Worm (Caenorhabditis elegans) whole organism, mixed stage, embryonic: ENCODE results near the gene cutl-21.

ENCODE experiments used
- M03D4.4 ChIP-seq: sonication (generic microtip); optimal IDR thresholded peaks from 2 replicates; lab custom pipeline; 2017; ENCODE audit warnings: mild to moderate bottlenecking, missing genetic modification characterization, missing compliant biosample characterization
- bed-3 ChIP-seq: fragments of 200-800 bp; sonication (Bioruptor generic); optimal IDR thresholded peaks from 3 replicates; lab custom pipeline; 2018; ENCODE audit warnings: mild to moderate bottlenecking, missing genetic modification characterization, moderate library complexity, missing compliant biosample characterization
- blmp-1 ChIP-seq: fragments of 150-350 bp; optimal IDR thresholded peaks from 2 replicates; lab custom pipeline; 2014; ENCODE audit warnings: missing biosample characterization, missing genetic modification characterization
- ceh-39 ChIP-seq: fragments of 150-350 bp; optimal IDR thresholded peaks from 2 replicates; lab custom pipeline; 2014; ENCODE audit warnings: missing biosample characterization, missing genetic modification characterization
- ceh-43 ChIP-seq: fragments of 200-800 bp; sonication (Bioruptor generic); optimal IDR thresholded peaks from 2 replicates; lab custom pipeline; 2018; ENCODE audit warnings: mild to moderate bottlenecking, missing genetic modification characterization, moderate library complexity, missing compliant biosample characterization
- ceh-83 ChIP-seq: fragments of 200-800 bp; sonication (Bioruptor generic); optimal IDR thresholded peaks from 2 replicates; lab custom pipeline; 2018; ENCODE audit warnings: mild to moderate bottlenecking, missing genetic modification characterization, missing compliant biosample characterization
- ces-1 ChIP-seq: fragments of 150-350 bp; optimal IDR thresholded peaks from 2 replicates; lab custom pipeline; 2014; ENCODE audit warnings: missing biosample characterization, missing genetic modification reagents, missing genetic modification characterization
- cnd-1 ChIP-seq: fragments of 200-800 bp; sonication (Bioruptor generic); optimal IDR thresholded peaks from 2 replicates; lab custom pipeline; 2018; ENCODE audit warnings: mild to moderate bottlenecking, missing genetic modification characterization, missing compliant biosample characterization
- drap-1 ChIP-seq: fragments of 200-800 bp; sonication (Bioruptor generic); optimal IDR thresholded peaks from 3 replicates; lab custom pipeline; 2018; ENCODE audit warnings: mild to moderate bottlenecking, missing genetic modification characterization, missing compliant biosample characterization
- elt-1 ChIP-seq: sonication (generic microtip); optimal IDR thresholded peaks from 2 replicates; lab custom pipeline; 2017; ENCODE audit warnings: missing genetic modification characterization, mild to moderate bottlenecking, missing compliant biosample characterization, antibody characterized with exemption, moderate library complexity, borderline replicate concordance; ENCODE audit not compliant: insufficient read depth
- elt-3 ChIP-seq: fragments of 150-350 bp; optimal IDR thresholded peaks from 2 replicates; lab custom pipeline; 2014; ENCODE audit warnings: missing biosample characterization, missing genetic modification characterization
- flh-1 ChIP-seq: fragments of 200-800 bp; sonication (Bioruptor generic); optimal IDR thresholded peaks from 2 replicates; lab custom pipeline; 2018; ENCODE audit warnings: mild to moderate bottlenecking, missing genetic modification characterization, moderate library complexity, missing compliant biosample characterization
- ham-2 ChIP-seq: fragments of 200-800 bp; sonication (Bioruptor generic); optimal IDR thresholded peaks from 2 replicates; lab custom pipeline; 2018; ENCODE audit warnings: mild to moderate bottlenecking, missing genetic modification characterization, missing compliant biosample characterization
- hlh-1 ChIP-seq: fragments of 150-350 bp; optimal IDR thresholded peaks from 2 replicates; lab custom pipeline; 2014; ENCODE audit warnings: missing biosample characterization, missing genetic modification reagents, missing genetic modification characterization
- lin-13 ChIP-seq: fragments of 150-350 bp; optimal IDR thresholded peaks from 2 replicates; lab custom pipeline; 2014; ENCODE audit warnings: missing biosample characterization, missing genetic modification characterization
- lin-32 ChIP-seq: fragments of 200-800 bp; sonication (Bioruptor generic); optimal IDR thresholded peaks from 2 replicates; lab custom pipeline; 2018; ENCODE audit warnings: mild to moderate bottlenecking, missing genetic modification characterization, missing compliant biosample characterization
- lsy-2 ChIP-seq: fragments of 150-350 bp; optimal IDR thresholded peaks from 2 replicates; lab custom pipeline; 2014; ENCODE audit warnings: missing biosample characterization, missing genetic modification characterization
- mab-5 ChIP-seq: fragments of 150-350 bp; optimal IDR thresholded peaks from 2 replicates; lab custom pipeline; 2014; ENCODE audit warnings: missing biosample characterization, missing genetic modification characterization
- mep-1 ChIP-seq: fragments of 150-350 bp; optimal IDR thresholded peaks from 2 replicates; lab custom pipeline; 2017; ENCODE audit warnings: missing biosample characterization, missing genetic modification reagents, missing genetic modification characterization, inconsistent platforms
- mls-2 ChIP-seq: sonication (generic microtip); optimal IDR thresholded peaks from 2 replicates; lab custom pipeline; 2016; ENCODE audit warnings: mild to moderate bottlenecking, missing genetic modification characterization, moderate library complexity, missing compliant biosample characterization
- nhr-12 ChIP-seq: fragments of 150-350 bp; optimal IDR thresholded peaks from 2 replicates; lab custom pipeline; 2014; ENCODE audit warnings: missing biosample characterization, missing genetic modification characterization
- nhr-2 ChIP-seq: fragments of 150-350 bp; optimal IDR thresholded peaks from 2 replicates; lab custom pipeline; 2014; ENCODE audit warnings: missing biosample characterization, missing genetic modification characterization
- nhr-237 ChIP-seq: fragments of 150-350 bp; optimal IDR thresholded peaks from 2 replicates; lab custom pipeline; 2014; ENCODE audit warnings: missing biosample characterization, missing genetic modification characterization
- nhr-28 ChIP-seq: fragments of 150-350 bp; optimal IDR thresholded peaks from 2 replicates; lab custom pipeline; 2014; ENCODE audit warnings: missing biosample characterization, missing genetic modification characterization
- nhr-76 ChIP-seq: sonication (generic microtip); optimal IDR thresholded peaks from 2 replicates; lab custom pipeline; 2017; ENCODE audit warnings: missing biosample characterization, missing genetic modification characterization
- pha-4 ChIP-seq: fragments of 150-350 bp; optimal IDR thresholded peaks from 2 replicates; lab custom pipeline; 2018; ENCODE audit warnings: missing biosample characterization, missing genetic modification reagents, missing genetic modification characterization
- sem-2 ChIP-seq: fragments of 200-800 bp; sonication (Bioruptor generic); optimal IDR thresholded peaks from 2 replicates; lab custom pipeline; 2018; ENCODE audit warnings: mild to moderate bottlenecking, missing genetic modification characterization, missing compliant biosample characterization
- snpc-4 ChIP-seq: fragments of 150-350 bp; optimal IDR thresholded peaks from 2 replicates; lab custom pipeline; 2014; ENCODE audit warnings: missing biosample characterization, missing genetic modification characterization
- sptf-1 ChIP-seq: sonication (generic microtip); optimal IDR thresholded peaks from 2 replicates; lab custom pipeline; 2017; ENCODE audit warnings: mild to moderate bottlenecking, missing genetic modification characterization, moderate library complexity, missing compliant biosample characterization
- tbx-8 ChIP-seq: fragments of 200-800 bp; sonication (Bioruptor generic); optimal IDR thresholded peaks from 2 replicates; lab custom pipeline; 2018; ENCODE audit warnings: mild to moderate bottlenecking, missing genetic modification characterization, moderate library complexity, missing compliant biosample characterization
- unc-120 ChIP-seq: sonication (generic microtip); optimal IDR thresholded peaks from 2 replicates; lab custom pipeline; 2017; ENCODE audit warnings: missing genetic modification characterization, missing compliant biosample characterization; ENCODE audit not compliant: poor library complexity, severe bottlenecking
- unc-39 ChIP-seq: fragments of 150-350 bp; optimal IDR thresholded peaks from 2 replicates; lab custom pipeline; 2014; ENCODE audit warnings: missing biosample characterization, missing genetic modification characterization
- unc-62 ChIP-seq: fragments of 150-350 bp; optimal IDR thresholded peaks from 2 replicates; lab custom pipeline; 2014; ENCODE audit warnings: missing biosample characterization, missing genetic modification reagents, missing genetic modification characterization
- ztf-11 ChIP-seq: fragments of 150-350 bp; optimal IDR thresholded peaks from 2 replicates; lab custom pipeline; 2014; ENCODE audit warnings: missing biosample characterization, missing genetic modification characterization

The cutl-21 gene

DNA sequence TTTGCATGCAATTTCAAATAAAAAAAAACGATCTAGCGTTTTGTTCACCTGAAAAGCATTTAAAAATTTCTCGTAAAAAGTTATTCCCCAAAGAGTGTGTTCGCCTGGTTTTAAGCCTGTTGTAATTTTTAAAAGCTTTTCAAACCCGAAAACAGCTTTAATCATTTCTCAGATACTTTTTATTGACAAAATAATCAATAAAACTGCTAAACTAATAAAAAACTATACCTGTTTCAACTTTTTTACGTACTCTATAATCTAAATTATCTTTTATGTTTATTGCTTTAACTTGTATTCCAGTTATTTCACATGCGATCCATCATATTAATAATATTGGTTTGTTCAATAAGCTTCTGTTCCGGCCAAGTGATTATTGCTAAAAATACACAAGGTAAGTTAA is at the start of gene cutl-21:
Gene cutl-21, plus strand, starts transcription at position 301 of the 400 bp plus-strand sequence.
- no peak for TF ChIP-seq mls-2
- no peak for TF ChIP-seq nhr-2 (tag; lab: Kevin White, UChicago)
- no peak for TF ChIP-seq snpc-4 (tag; lab: Kevin White, UChicago)
- TF ChIP-seq sem-2, result no peak
- no peak for TF ChIP-seq drap-1 (GFP tag; lab: Kevin White, UChicago)
- TF ChIP-seq sptf-1 (tag; lab: Kevin White, UChicago), result no peak
- TF ChIP-seq nhr-76, result no peak
- TF ChIP-seq lin-13, result no peak
- TF ChIP-seq hlh-1 (tag; lab: Kevin White, UChicago), result no peak
- TF ChIP-seq ztf-11, result no peak
- no peak for TF ChIP-seq tbx-8 (GFP tag; lab: Kevin White, UChicago)
- no peak for TF ChIP-seq mep-1 (tag; lab: Kevin White, UChicago)
- no peak for TF ChIP-seq ces-1 (GFP tag; lab: Kevin White, UChicago)
- no peak for TF ChIP-seq unc-62 (GFP tag; lab: Kevin White, UChicago)
- no peak for TF ChIP-seq M03D4.4 (tag; lab: Kevin White, UChicago)
- no peak for TF ChIP-seq elt-3
- no peak for TF ChIP-seq bed-3 (GFP tag; lab: Kevin White, UChicago)
- no peak for TF ChIP-seq flh-1 (GFP tag; lab: Kevin White, UChicago)
- no peak for TF ChIP-seq ceh-43 (GFP tag; lab: Kevin White, UChicago)
- no peak for TF ChIP-seq cnd-1

DNA sequence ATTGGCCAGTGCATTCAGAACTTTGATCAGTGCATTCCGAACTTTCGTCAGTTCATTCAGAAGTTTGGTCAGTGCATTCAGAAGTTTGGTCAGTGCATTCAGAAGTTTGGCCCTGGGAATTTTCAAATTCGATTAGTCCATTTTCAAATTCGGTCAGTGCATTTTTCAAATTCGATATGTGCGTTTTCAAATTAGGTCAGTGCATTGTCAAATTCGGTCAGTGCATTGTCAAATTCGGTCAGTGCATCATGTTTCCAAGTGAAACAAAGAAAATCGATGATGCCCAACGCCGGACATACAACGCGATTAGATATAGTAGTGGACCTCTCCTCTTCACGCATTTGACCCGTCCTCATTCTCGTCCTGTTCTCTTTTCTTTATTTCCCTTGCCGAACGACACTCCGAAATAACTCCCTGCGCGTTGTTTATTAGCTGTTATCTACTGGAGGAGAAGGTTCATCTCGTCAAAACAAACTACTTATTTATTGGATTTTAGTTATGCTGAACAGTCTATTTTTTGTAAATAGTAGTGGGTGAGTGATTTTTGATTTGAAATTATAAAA is 49.6 kb upstream of the cutl-21 start, which contains the start of gene apm-3:
Gene apm-3, plus strand, starts transcription at position 477 of the 563 bp plus-strand sequence.
- TF ChIP-seq ceh-39 (tag; lab: Kevin White, UChicago) (no peak), tbx-8 (GFP tag; lab: Kevin White, UChicago) (no peak), lsy-2 (peak; percentile 6), nhr-12 (tag; lab: Kevin White, UChicago) (no peak), unc-39 (tag; lab: Kevin White, UChicago) (no peak), cnd-1 (no peak), mep-1 (tag; lab: Kevin White, UChicago) (peak; percentile 51), mls-2 (no peak), ces-1 (GFP tag; lab: Kevin White, UChicago) (peak; percentile 82), ham-2 (no peak), hlh-1 (tag; lab: Kevin White, UChicago) (no peak), elt-3 (no peak), nhr-76 (no peak), nhr-28 (tag; lab: Kevin White, UChicago) (no peak), M03D4.4 (tag; lab: Kevin White, UChicago) (no peak), pha-4 (tag; lab: Kevin White, UChicago) (no peak), flh-1 (GFP tag; lab: Kevin White, UChicago) (no peak), lin-13 (peak; percentile 12), nhr-2 (tag; lab: Kevin White, UChicago) (peak; percentile 5), bed-3 (GFP tag; lab: Kevin White, UChicago) (no peak), nhr-237 (tag; lab: Kevin White, UChicago) (no peak), mab-5 (tag; lab: Kevin White, UChicago) (no peak), sem-2 (no peak), blmp-1 (no peak), unc-62 (GFP tag; lab: Kevin White, UChicago) (peak; percentile 3), elt-1 (tag; lab: Kevin White, UChicago) (no peak), drap-1 (GFP tag; lab: Kevin White, UChicago) (no peak), ceh-43 (GFP tag; lab: Kevin White, UChicago) (no peak), unc-120 (tag; lab: Kevin White, UChicago) (no peak), lin-32 (GFP tag; lab: Kevin White, UChicago) (no peak)

DNA sequence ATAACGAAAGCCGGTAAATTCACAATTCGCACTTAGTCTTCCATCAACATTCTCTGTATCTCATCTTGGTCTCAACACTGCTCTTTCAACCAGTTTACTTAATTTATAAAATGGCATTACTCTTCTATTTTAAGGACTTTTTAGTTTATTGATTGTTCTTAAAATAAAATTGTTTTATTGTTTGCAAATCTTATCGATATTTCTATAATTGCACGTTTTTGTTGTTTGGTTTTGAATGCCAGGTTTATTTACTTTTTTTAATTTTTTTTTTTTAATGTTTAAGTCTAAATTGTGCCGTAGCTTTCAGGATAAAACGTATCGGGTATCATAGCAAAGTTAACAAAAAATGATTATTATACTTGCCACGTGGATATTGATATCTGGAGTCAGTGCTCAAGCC is 46.6 kb upstream of the cutl-21 start, which contains the start of gene chil-10:
Gene chil-10, plus strand, starts transcription at position 301 of the 400 bp plus-strand sequence.
- TF ChIP-seq sem-2, result no peak
- no peak for TF ChIP-seq ces-1 (GFP tag; lab: Kevin White, UChicago)
- TF ChIP-seq nhr-237 (tag; lab: Kevin White, UChicago), result no peak
- TF ChIP-seq lin-13, result no peak
- no peak for TF ChIP-seq ceh-83 (GFP tag; lab: Kevin White, UChicago)
- no peak for TF ChIP-seq nhr-76
- no peak for TF ChIP-seq lin-32 (GFP tag; lab: Kevin White, UChicago)
- TF ChIP-seq M03D4.4 (tag; lab: Kevin White, UChicago), result no peak
- TF ChIP-seq blmp-1, result no peak
- TF ChIP-seq unc-120 (tag; lab: Kevin White, UChicago), result no peak
